Fruit fly (Drosophila melanogaster): ENCODE measurements around the gene CG14434.

The CG14434 gene

dm6 chrX:6856332-6856995 is 10.5 kb downstream of the CG14434 start (continued):
- TF ChIP-seq hbn (GFP tag; IDR thresholded peaks at IDR 0.05; ENCODE audit: partially characterized antibody) (no peak), TFAM (GFP tag; optimal IDR thresholded peaks at IDR 0.05) (no peak), CG4282 (GFP tag; optimal IDR thresholded peaks at IDR 0.05) (no peak), CG8388 (GFP tag; optimal IDR thresholded peaks at IDR 0.05) (peak; percentile 63), Nf-YB (GFP tag; optimal IDR thresholded peaks at IDR 0.05) (peak; percentile 45), row (GFP tag; IDR thresholded peaks at IDR 0.05) (peak; percentile 84), Xrp1 (GFP tag; IDR thresholded peaks at IDR 0.05) (peak; percentile 81), nau (GFP tag; optimal IDR thresholded peaks at IDR 0.05) (peak; percentile 3), MTF-1 (GFP tag; optimal IDR thresholded peaks at IDR 0.05; ENCODE audit: borderline replicate concordance) (no peak), corto (GFP tag; optimal IDR thresholded peaks at IDR 0.05) (no peak), Nf-YA (GFP tag; IDR thresholded peaks at IDR 0.05) (peak; percentile 60), vfl (GFP tag; optimal IDR thresholded peaks at IDR 0.05) (no peak), CG6689 (GFP tag; IDR thresholded peaks at IDR 0.05) (peak; percentile 71), Hsf (GFP tag; optimal IDR thresholded peaks at IDR 0.05) (peak; percentile 16), ase (GFP tag; IDR thresholded peaks at IDR 0.05) (peak; percentile 70), Doc3 (GFP tag; IDR thresholded peaks at IDR 0.05; ENCODE audit: partially characterized antibody) (no peak), CG11504 (tag; optimal IDR thresholded peaks at IDR 0.05) (peak; percentile 87), Ets97D (GFP tag; optimal IDR thresholded peaks at IDR 0.05) (no peak), CG10431 (GFP tag; optimal IDR thresholded peaks at IDR 0.05) (no peak), Chrac-16 (GFP tag; optimal IDR thresholded peaks at IDR 0.05) (peak; percentile 48), sr (GFP tag; IDR thresholded peaks at IDR 0.05) (peak; percentile 33; the same call in 1 of the 3 replicates), Mrtf (GFP tag; IDR thresholded peaks at IDR 0.05) (peak; percentile 51; the same call in 1 of the 3 replicates), CG4328 (GFP tag; optimal IDR thresholded peaks at IDR 0.05) (no peak), CG31365 (tag; optimal IDR thresholded peaks at IDR 0.05) (no peak), CG15479 (GFP tag; optimal IDR thresholded peaks at IDR 0.05) (no peak), exex (tag; optimal IDR thresholded peaks at IDR 0.05) (peak; percentile 11), CG18599 (GFP tag; optimal IDR thresholded peaks at IDR 0.05) (peak; percentile 70), CG10321 (GFP tag; IDR thresholded peaks at IDR 0.05) (peak; percentile 68; the same call in 1 of the 2 replicates), CG12391 (tag; optimal IDR thresholded peaks at IDR 0.05) (peak; percentile 68), CG3995 (GFP tag; optimal IDR thresholded peaks at IDR 0.05) (no peak), CG9727 (GFP tag; optimal IDR thresholded peaks at IDR 0.05) (peak; percentile 48), HLHmδ (GFP tag; optimal IDR thresholded peaks at IDR 0.05) (no peak), kay (GFP tag; optimal IDR thresholded peaks at IDR 0.05) (no peak), CG16863 (GFP tag; optimal IDR thresholded peaks at IDR 0.05) (no peak), chif (GFP tag; optimal IDR thresholded peaks at IDR 0.05) (no peak), CG7372 (GFP tag; IDR thresholded peaks at IDR 0.05) (peak; percentile 70), esg (GFP tag; conservative IDR thresholded peaks at IDR 0.05) (peak; percentile 70), ken (GFP tag; IDR thresholded peaks at IDR 0.05) (peak; percentile 47; the same call in 1 of the 3 replicates), CG4424 (GFP tag; optimal IDR thresholded peaks at IDR 0.05) (peak; percentile 49), emc (GFP tag; optimal IDR thresholded peaks at IDR 0.05) (no peak), Side (GFP tag; optimal IDR thresholded peaks at IDR 0.05) (no peak), Lpt (GFP tag; optimal IDR thresholded peaks at IDR 0.05) (no peak), sna (GFP tag; IDR thresholded peaks at IDR 0.05; ENCODE audit: partially characterized antibody) (no peak), Meics (GFP tag; optimal IDR thresholded peaks at IDR 0.05) (peak; percentile 78), zf30C (GFP tag; optimal IDR thresholded peaks at IDR 0.05) (no peak), dati (GFP tag; IDR thresholded peaks at IDR 0.05) (0 out of 2 replicates have a peak, but pooled peaks have one; percentile 4), Bgb (GFP tag; IDR thresholded peaks at IDR 0.05; ENCODE audit: partially characterized antibody) (no peak), ro (GFP tag; IDR thresholded peaks at IDR 0.05) (no peak), Six4 (GFP tag; optimal IDR thresholded peaks at IDR 0.05) (peak; percentile 34), fu2 (GFP tag; optimal IDR thresholded peaks at IDR 0.05) (peak; percentile 7)
